Worm (Caenorhabditis elegans) whole organism, L1 larva: ENCODE measurements around the gene C35C5.8.
A peak's percentile ranks its signal among the peaks of the same experiment; 100 is the strongest.

Experiments used
- C04F5.9 ChIP-seq: sonication (generic microtip); optimal IDR thresholded peaks from 2 replicates; lab custom pipeline; 2016; ENCODE audit warnings: missing genetic modification characterization, missing compliant biosample characterization
- C16A3.4 ChIP-seq: fragments of 150-350 bp; optimal IDR thresholded peaks from 2 replicates; lab custom pipeline; 2014; ENCODE audit warnings: missing biosample characterization, missing genetic modification characterization
- F16B12.6 ChIP-seq: fragments of 150-350 bp; optimal IDR thresholded peaks from 2 replicates; lab custom pipeline; 2014; ENCODE audit warnings: missing biosample characterization, missing genetic modification characterization
- aha-1 ChIP-seq: fragments of 150-350 bp; optimal IDR thresholded peaks from 2 replicates; lab custom pipeline; 2014; ENCODE audit warnings: missing biosample characterization, missing genetic modification characterization
- aly-2 ChIP-seq: fragments of 150-350 bp; optimal IDR thresholded peaks from 2 replicates; lab custom pipeline; 2014; ENCODE audit warnings: missing biosample characterization, missing genetic modification characterization
- blmp-1 ChIP-seq: fragments of 150-350 bp; optimal IDR thresholded peaks from 2 replicates; lab custom pipeline; 2014; ENCODE audit warnings: missing biosample characterization, missing genetic modification characterization
- ceh-8 ChIP-seq: fragments of 200-800 bp; sonication (Bioruptor generic); optimal IDR thresholded peaks from 2 replicates; lab custom pipeline; 2018; ENCODE audit warnings: mild to moderate bottlenecking, missing genetic modification characterization, moderate library complexity, missing compliant biosample characterization
- ces-1 ChIP-seq: fragments of 150-350 bp; optimal IDR thresholded peaks from 2 replicates; lab custom pipeline; 2014; ENCODE audit warnings: missing biosample characterization, missing genetic modification reagents, missing genetic modification characterization
- efl-3 ChIP-seq: fragments of 200-800 bp; sonication (Bioruptor generic); optimal IDR thresholded peaks from 2 replicates; lab custom pipeline; 2018; ENCODE audit warnings: mild to moderate bottlenecking, missing genetic modification characterization, missing compliant biosample characterization
- elt-2 ChIP-seq: sonication (generic microtip); optimal IDR thresholded peaks from 2 replicates; lab custom pipeline; 2016; ENCODE audit warnings: missing genetic modification characterization, mild to moderate bottlenecking, inconsistent platforms, missing compliant biosample characterization, missing genetic modification reagents
- elt-3 ChIP-seq, 6 experiments: fragments of 150-350 bp in 1 of 6; sonication (generic microtip); optimal IDR thresholded peaks; 2 replicates each; lab custom pipeline; 2017 to 2018; ENCODE audit warnings: missing biosample characterization in 6 of 6, missing genetic modification characterization in 6 of 6, inconsistent platforms in 1 of 6
- fkh-4 ChIP-seq: sonication (generic microtip); optimal IDR thresholded peaks from 2 replicates; lab custom pipeline; 2016; ENCODE audit warnings: missing compliant biosample characterization, missing genetic modification characterization, borderline replicate concordance
- fos-1 ChIP-seq: fragments of 150-350 bp; optimal IDR thresholded peaks from 2 replicates; lab custom pipeline; 2014; ENCODE audit warnings: missing biosample characterization, missing genetic modification characterization
- hlh-4 ChIP-seq: sonication (generic microtip); optimal IDR thresholded peaks from 2 replicates; lab custom pipeline; 2016; ENCODE audit warnings: mild to moderate bottlenecking, missing genetic modification characterization, missing compliant biosample characterization
- hpl-2 ChIP-seq: fragments of 150-350 bp; optimal IDR thresholded peaks from 2 replicates; lab custom pipeline; 2014; ENCODE audit warnings: missing biosample characterization, missing genetic modification reagents, missing genetic modification characterization
- irx-1 ChIP-seq: sonication (generic microtip); optimal IDR thresholded peaks from 2 replicates; lab custom pipeline; 2016; ENCODE audit warnings: missing genetic modification characterization, missing compliant biosample characterization
- jun-1 ChIP-seq: fragments of 150-350 bp; optimal IDR thresholded peaks from 2 replicates; lab custom pipeline; 2014; ENCODE audit warnings: missing biosample characterization, missing genetic modification reagents, missing genetic modification characterization
- lin-13 ChIP-seq: fragments of 150-350 bp; optimal IDR thresholded peaks from 2 replicates; lab custom pipeline; 2014; ENCODE audit warnings: missing biosample characterization, missing genetic modification reagents, missing genetic modification characterization
- lin-14 ChIP-seq: fragments of 200-800 bp; sonication (Bioruptor generic); optimal IDR thresholded peaks from 2 replicates; lab custom pipeline; 2018; ENCODE audit warnings: mild to moderate bottlenecking, missing genetic modification characterization, moderate library complexity, missing compliant biosample characterization
- lin-15B ChIP-seq: fragments of 150-350 bp; sonication (generic microtip); optimal IDR thresholded peaks from 3 replicates; lab custom pipeline; 2014; ENCODE audit warnings: missing biosample characterization, missing genetic modification characterization
- lin-35 ChIP-seq, 2 experiments: fragments of 150-350 bp; optimal IDR thresholded peaks; 2 replicates each; lab custom pipeline; 2014; ENCODE audit warnings: missing biosample characterization in 2 of 2, missing genetic modification characterization in 2 of 2, missing genetic modification reagents in 2 of 2
- lin-39 ChIP-seq: fragments of 150-350 bp; optimal IDR thresholded peaks from 2 replicates; lab custom pipeline; 2014; ENCODE audit warnings: missing biosample characterization, missing genetic modification reagents, missing genetic modification characterization
- lir-3 ChIP-seq: sonication (generic microtip); optimal IDR thresholded peaks from 2 replicates; lab custom pipeline; 2016; ENCODE audit warnings: mild to moderate bottlenecking, missing genetic modification characterization, moderate library complexity, missing compliant biosample characterization; ENCODE audit not compliant: poor library complexity
- lsy-2 ChIP-seq, 2 experiments: fragments of 150-350 bp; optimal IDR thresholded peaks; 2 replicates each; lab custom pipeline; 2014; ENCODE audit warnings: missing biosample characterization in 2 of 2, missing genetic modification characterization in 2 of 2
- mab-9 ChIP-seq: fragments of 200-800 bp; sonication (Bioruptor generic); IDR thresholded peaks from 2 replicates; pipeline ENCODE4 v1.3.6; 2022; ENCODE audit warnings: missing genetic modification reagents, missing genetic modification characterization, missing compliant biosample characterization
- mdl-1 ChIP-seq, 2 experiments: fragments of 150-350 bp; optimal IDR thresholded peaks; 2 replicates each; lab custom pipeline; 2014 to 2017; ENCODE audit warnings: missing biosample characterization in 2 of 2, missing genetic modification characterization in 2 of 2, inconsistent platforms in 1 of 2
- nhr-11 ChIP-seq: fragments of 150-350 bp; optimal IDR thresholded peaks from 2 replicates; lab custom pipeline; 2014; ENCODE audit warnings: missing biosample characterization, missing genetic modification characterization
- nhr-12 ChIP-seq: sonication (generic microtip); optimal IDR thresholded peaks from 2 replicates; lab custom pipeline; 2017; ENCODE audit warnings: missing biosample characterization, missing genetic modification characterization
- nhr-19 ChIP-seq: fragments of 200-800 bp; sonication (Bioruptor generic); conservative IDR thresholded peaks from 2 replicates; pipeline ENCODE4 v1.3.6; 2022; ENCODE audit warnings: missing genetic modification characterization, missing compliant biosample characterization
- nhr-20 ChIP-seq: sonication (generic microtip); optimal IDR thresholded peaks from 2 replicates; lab custom pipeline; 2016; ENCODE audit warnings: mild to moderate bottlenecking, missing genetic modification characterization, missing compliant biosample characterization
- nhr-237 ChIP-seq: fragments of 150-350 bp; optimal IDR thresholded peaks from 2 replicates; lab custom pipeline; 2014; ENCODE audit warnings: missing biosample characterization, missing genetic modification characterization
- nhr-28 ChIP-seq: fragments of 150-350 bp; optimal IDR thresholded peaks from 2 replicates; lab custom pipeline; 2014; ENCODE audit warnings: missing biosample characterization, missing genetic modification characterization
- nhr-76 ChIP-seq: sonication (generic microtip); optimal IDR thresholded peaks from 2 replicates; lab custom pipeline; 2017; ENCODE audit warnings: missing biosample characterization, missing genetic modification characterization
- nhr-77 ChIP-seq: fragments of 150-350 bp; optimal IDR thresholded peaks from 2 replicates; lab custom pipeline; 2014; ENCODE audit warnings: missing biosample characterization, missing genetic modification characterization
- nhr-84 ChIP-seq: sonication (generic microtip); optimal IDR thresholded peaks from 2 replicates; lab custom pipeline; 2017; ENCODE audit warnings: missing biosample characterization, missing genetic modification characterization
- nhr-85 ChIP-seq: sonication (generic microtip); peaks from one replicate; lab custom pipeline; 2016; ENCODE audit warnings: missing genetic modification characterization, inconsistent platforms, missing compliant biosample characterization
- pag-3 ChIP-seq: sonication (generic microtip); optimal IDR thresholded peaks from 2 replicates; lab custom pipeline; 2017; ENCODE audit warnings: missing genetic modification characterization, mild to moderate bottlenecking, missing compliant biosample characterization, antibody characterized with exemption, borderline replicate concordance; ENCODE audit not compliant: insufficient read depth
- pax-3 ChIP-seq: fragments of 200-800 bp; sonication (Bioruptor generic); optimal IDR thresholded peaks from 2 replicates; lab custom pipeline; 2018; ENCODE audit warnings: mild to moderate bottlenecking, missing genetic modification characterization, moderate library complexity, missing compliant biosample characterization
- pqm-1 ChIP-seq: sonication (generic microtip); optimal IDR thresholded peaks from 3 replicates; lab custom pipeline; 2017; ENCODE audit warnings: missing biosample characterization, missing genetic modification characterization
- rnt-1 ChIP-seq: sonication (generic microtip); optimal IDR thresholded peaks from 2 replicates; lab custom pipeline; 2016; ENCODE audit warnings: mild to moderate bottlenecking, missing genetic modification characterization, moderate library complexity, missing compliant biosample characterization
- skn-1 ChIP-seq: fragments of 150-350 bp; optimal IDR thresholded peaks from 2 replicates; lab custom pipeline; 2014; ENCODE audit warnings: missing biosample characterization, missing genetic modification characterization
- snpc-4 ChIP-seq: fragments of 150-350 bp; optimal IDR thresholded peaks from 2 replicates; lab custom pipeline; 2014; ENCODE audit warnings: missing biosample characterization, missing genetic modification characterization
- sox-4 ChIP-seq: sonication (generic microtip); optimal IDR thresholded peaks from 2 replicates; lab custom pipeline; 2016; ENCODE audit warnings: missing genetic modification characterization, missing compliant biosample characterization
- tbx-2 ChIP-seq: sonication (generic microtip); optimal IDR thresholded peaks from 2 replicates; lab custom pipeline; 2016; ENCODE audit warnings: missing genetic modification characterization, missing compliant biosample characterization
- tlp-1 ChIP-seq: fragments of 150-350 bp; optimal IDR thresholded peaks from 2 replicates; lab custom pipeline; 2014; ENCODE audit warnings: missing biosample characterization, missing genetic modification characterization
- unc-130 ChIP-seq: fragments of 150-350 bp; optimal IDR thresholded peaks from 2 replicates; lab custom pipeline; 2017; ENCODE audit warnings: missing biosample characterization, missing genetic modification characterization, inconsistent platforms
- unc-62 ChIP-seq: fragments of 150-350 bp; optimal IDR thresholded peaks from 2 replicates; lab custom pipeline; 2014; ENCODE audit warnings: missing biosample characterization, missing genetic modification reagents, missing genetic modification characterization
- unc-86 ChIP-seq: sonication (generic microtip); optimal IDR thresholded peaks from 2 replicates; lab custom pipeline; 2016; ENCODE audit warnings: missing genetic modification characterization, missing compliant biosample characterization
- vab-15 ChIP-seq: sonication (generic microtip); optimal IDR thresholded peaks from 2 replicates; lab custom pipeline; 2017; ENCODE audit warnings: missing genotype, mild to moderate bottlenecking, missing genetic modification characterization, missing compliant biosample characterization
- zag-1 ChIP-seq: fragments of 150-350 bp; optimal IDR thresholded peaks from 2 replicates; lab custom pipeline; 2014; ENCODE audit warnings: missing biosample characterization, missing genetic modification characterization
- zip-4 ChIP-seq: fragments of 200-800 bp; sonication (Bioruptor generic); optimal IDR thresholded peaks from 2 replicates; lab custom pipeline; 2018; ENCODE audit warnings: mild to moderate bottlenecking, missing genetic modification characterization, moderate library complexity, missing compliant biosample characterization
- ztf-4 ChIP-seq: fragments of 150-350 bp; optimal IDR thresholded peaks from 2 replicates; lab custom pipeline; 2014; ENCODE audit warnings: missing biosample characterization, missing genetic modification characterization

Gene C35C5.8

ce11 chrX:11546445-11547275, 13.3 kb downstream of the C35C5.8 start, which contains the start of gene selt-1.1 (continued):
- TF ChIP-seq unc-62 (no peak), nhr-84 (tag; lab: Kevin White, UChicago) (no peak), irx-1 (tag; lab: Kevin White, UChicago) (no peak), mab-9 (GFP tag; lab: Robert Waterston, UW) (no peak), aly-2 (no peak), nhr-76 (tag; lab: Kevin White, UChicago) (no peak), tlp-1 (no peak), elt-2 (peak; percentile 32), nhr-20 (tag; lab: Kevin White, UChicago) (peak; percentile 58), zip-4 (no peak), nhr-12 (no peak), nhr-85 (tag; lab: Kevin White, UChicago) (peak; percentile 84), sox-4 (tag; lab: Kevin White, UChicago) (no peak), blmp-1 (tag; lab: Kevin White, UChicago) (peak; percentile 74), pag-3 (tag; lab: Kevin White, UChicago) (no peak), ztf-4 (tag; lab: Kevin White, UChicago) (no peak), aha-1 (no peak), vab-15 (tag; lab: Kevin White, UChicago) (no peak), lin-14 (GFP tag; lab: Kevin White, UChicago) (peak; percentile 93), pqm-1 (tag; lab: Kevin White, UChicago) (no peak), jun-1 (tag; lab: Kevin White, UChicago) (peak; percentile 46), nhr-11 (no peak), lir-3 (no peak), nhr-28 (tag; lab: Kevin White, UChicago) (no peak), elt-3 (tag; optimal IDR thresholded peaks at IDR 0.05; lab: Kevin White, UChicago) (peak in 1 of 6 experiments; percentile 32), efl-3 (GFP tag; lab: Kevin White, UChicago) (no peak), fkh-4 (no peak), unc-86 (tag; lab: Kevin White, UChicago) (peak; percentile 31), lsy-2 (tag; optimal IDR thresholded peaks at IDR 0.05; lab: Kevin White, UChicago) (peak; percentile 9 to 29), snpc-4 (tag; lab: Kevin White, UChicago) (no peak), ces-1 (GFP tag; lab: Kevin White, UChicago) (no peak), lin-35 (GFP tag; optimal IDR thresholded peaks at IDR 0.05; lab: Kevin White, UChicago) (peak; percentile 15 to 51), lin-13 (GFP tag; lab: Kevin White, UChicago) (no peak), C04F5.9 (tag; lab: Kevin White, UChicago) (no peak), pax-3 (tag; lab: Kevin White, UChicago) (no peak), tbx-2 (peak; percentile 46), rnt-1 (peak; percentile 43), nhr-19 (peak; percentile 14; the same call in 1 of the 2 replicates), skn-1 (tag; lab: Kevin White, UChicago) (no peak), ceh-8 (GFP tag; lab: Kevin White, UChicago) (no peak), lin-39 (tag; lab: Kevin White, UChicago) (no peak), nhr-77 (tag; lab: Kevin White, UChicago) (no peak), zag-1 (tag; lab: Kevin White, UChicago) (no peak), hlh-4 (no peak), fos-1 (no peak), nhr-237 (tag; lab: Kevin White, UChicago) (no peak), lin-15B (tag; lab: Kevin White, UChicago) (no peak), C16A3.4 (peak; percentile 12), mdl-1 (tag; optimal IDR thresholded peaks at IDR 0.05; lab: Kevin White, UChicago) (peak in 1 of 2 experiments; percentile 63), unc-130 (no peak), hpl-2 (GFP tag; lab: Kevin White, UChicago) (no peak), F16B12.6 (tag; lab: Kevin White, UChicago) (no peak)
